Worm (Caenorhabditis elegans): ENCODE results near the gene htas-1.
A peak's percentile ranks its signal among the peaks of the same experiment; 100 is the strongest.

The htas-1 gene

DNA sequence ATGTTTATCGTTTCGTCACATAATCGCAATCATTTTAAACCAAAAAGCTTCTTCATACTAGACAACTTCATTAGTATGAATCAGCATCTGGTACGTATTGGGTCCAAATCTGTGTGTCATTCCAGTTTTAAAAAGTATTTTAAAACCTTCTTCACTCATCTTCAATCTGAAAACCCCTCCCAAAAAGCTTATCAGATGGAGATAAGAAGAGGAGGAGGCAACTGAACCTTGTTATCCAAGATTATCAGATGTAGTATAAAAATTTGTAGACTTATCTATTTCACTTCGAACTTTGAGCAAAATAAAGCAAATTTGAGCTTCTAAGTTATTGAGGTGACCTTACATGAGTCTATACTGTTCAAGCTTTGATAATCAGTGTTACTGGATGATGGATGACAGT is 26.6 kb upstream of the htas-1 start, which contains the start of gene nhr-38:
Gene nhr-38 (plus strand): TSS at position 301 of the 400 bp plus-strand sequence.
- no peak for TF ChIP-seq nhr-12 (tag; optimal IDR thresholded peaks at IDR 0.05)
- TF ChIP-seq mls-2 (tag; optimal IDR thresholded peaks at IDR 0.05), result no peak
- TF ChIP-seq drap-1 (GFP tag; optimal IDR thresholded peaks at IDR 0.05), result no peak
- TF ChIP-seq sem-2 (GFP tag; optimal IDR thresholded peaks at IDR 0.05), result no peak
- TF ChIP-seq pha-4 (tag; optimal IDR thresholded peaks at IDR 0.05), result no peak
- TF ChIP-seq cnd-1 (tag; optimal IDR thresholded peaks at IDR 0.05), result no peak
- no peak for TF ChIP-seq hlh-1 (tag; optimal IDR thresholded peaks at IDR 0.05)
- no peak for TF ChIP-seq tbx-8 (GFP tag; optimal IDR thresholded peaks at IDR 0.05)
- TF ChIP-seq nhr-2 (tag; optimal IDR thresholded peaks at IDR 0.05), result no peak
- no peak for TF ChIP-seq unc-120 (tag; optimal IDR thresholded peaks at IDR 0.05; ENCODE audit: poor library complexity, severe bottlenecking)
- TF ChIP-seq ces-1 (GFP tag; optimal IDR thresholded peaks at IDR 0.05), result no peak
- TF ChIP-seq nhr-237 (tag; optimal IDR thresholded peaks at IDR 0.05), result no peak
- no peak for TF ChIP-seq unc-62 (GFP tag; optimal IDR thresholded peaks at IDR 0.05)
- no peak for TF ChIP-seq nhr-76 (tag; optimal IDR thresholded peaks at IDR 0.05)
- TF ChIP-seq ceh-43 (GFP tag; optimal IDR thresholded peaks at IDR 0.05), result no peak
- no peak for TF ChIP-seq mab-5 (tag; optimal IDR thresholded peaks at IDR 0.05)
- no peak for TF ChIP-seq zip-8 (tag; optimal IDR thresholded peaks at IDR 0.05)
- TF ChIP-seq lsy-2 (tag; optimal IDR thresholded peaks at IDR 0.05), result no peak
- no peak for TF ChIP-seq snpc-4 (tag; optimal IDR thresholded peaks at IDR 0.05)
- TF ChIP-seq ceh-39 (tag; optimal IDR thresholded peaks at IDR 0.05), result no peak

DNA sequence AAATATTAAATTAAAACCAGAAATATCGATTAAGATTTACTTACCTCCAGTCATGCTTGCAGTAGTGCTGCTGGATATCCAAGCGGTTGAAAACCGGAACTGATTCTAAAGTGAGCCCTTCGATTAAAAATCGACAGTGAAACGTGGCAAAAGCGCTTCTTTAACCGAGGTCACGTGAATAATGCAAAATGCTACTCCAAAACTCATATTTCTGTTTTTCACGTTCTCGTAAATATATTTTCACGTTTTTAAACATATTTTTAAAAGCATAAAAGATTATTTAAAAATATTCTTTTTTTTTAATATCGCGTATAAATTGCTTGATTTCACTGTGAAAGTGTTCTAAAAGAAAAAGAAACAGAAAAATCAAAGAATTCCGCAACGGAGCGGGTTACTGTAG is 25.9 kb upstream of the htas-1 start, which contains the start of gene ant-1.3:
Gene ant-1.3 (minus strand): TSS at position 101 of the 400 bp plus-strand sequence.
- no peak for TF ChIP-seq lin-32 (GFP tag; optimal IDR thresholded peaks at IDR 0.05)
- TF ChIP-seq nhr-2 (tag; optimal IDR thresholded peaks at IDR 0.05), result no peak

DNA sequence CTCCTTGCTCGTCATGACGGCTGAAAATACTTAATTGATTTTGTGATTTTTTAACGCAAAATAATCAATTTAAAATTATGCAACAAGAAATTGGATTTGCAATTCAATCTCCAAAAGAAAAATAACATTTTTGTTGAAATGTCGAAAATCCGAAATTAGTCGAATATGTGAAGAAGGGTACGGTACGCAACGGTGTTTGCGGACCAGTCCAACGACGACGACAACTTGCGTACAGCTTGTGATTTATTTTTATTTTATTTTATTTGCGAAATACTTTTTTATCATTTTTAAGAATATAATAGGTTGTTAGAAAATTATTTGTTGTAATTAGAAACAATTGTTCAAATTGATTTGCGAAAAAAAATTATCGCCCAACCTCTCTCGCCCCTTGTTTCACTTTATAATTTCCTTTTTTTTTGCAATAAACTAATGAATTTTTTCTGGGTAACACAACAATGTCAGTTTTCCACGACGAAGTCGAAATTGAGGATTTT is 23.4 kb upstream of the htas-1 start, which contains the start of the genes dcaf-1 and dph-3:
Gene dcaf-1 (minus strand): TSS at position 20 of the 494 bp plus-strand sequence.
Gene dph-3 (plus strand): TSS at position 444 of the 494 bp plus-strand sequence.
- TF ChIP-seq mep-1 (tag; optimal IDR thresholded peaks at IDR 0.05) (peak; percentile 57), nhr-237 (tag; optimal IDR thresholded peaks at IDR 0.05) (no peak), lsy-2 (tag; optimal IDR thresholded peaks at IDR 0.05) (peak; percentile 97), sem-2 (GFP tag; optimal IDR thresholded peaks at IDR 0.05) (no peak), elt-1 (tag; optimal IDR thresholded peaks at IDR 0.05; ENCODE audit: borderline replicate concordance, insufficient read depth) (no peak)

DNA sequence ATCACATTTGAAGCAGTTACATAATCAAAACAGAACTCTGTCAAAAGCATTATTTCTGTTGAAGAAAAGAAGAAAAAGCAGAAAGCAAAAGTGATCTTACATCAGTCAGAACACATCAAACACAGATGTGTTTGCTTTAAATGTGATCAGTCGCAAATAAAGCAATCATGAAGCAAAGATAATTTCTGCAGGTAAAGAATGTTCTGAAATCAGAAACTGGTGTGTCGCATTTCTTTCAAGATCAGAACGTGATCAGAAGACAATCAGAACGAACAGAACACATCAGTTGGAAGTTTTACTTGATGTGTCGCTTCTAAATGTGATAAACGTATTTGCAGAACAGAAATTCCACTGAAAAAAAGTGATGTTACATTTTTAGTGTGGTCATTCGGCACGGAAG is 15.7 kb upstream of the htas-1 start:
- TF ChIP-seq ceh-43 (GFP tag; optimal IDR thresholded peaks at IDR 0.05), result no peak
- TF ChIP-seq mep-1 (tag; optimal IDR thresholded peaks at IDR 0.05), result no peak
- no peak for TF ChIP-seq unc-120 (tag; optimal IDR thresholded peaks at IDR 0.05; ENCODE audit: poor library complexity, severe bottlenecking)
- no peak for TF ChIP-seq unc-39 (tag; optimal IDR thresholded peaks at IDR 0.05)
- no peak for TF ChIP-seq snpc-4 (tag; optimal IDR thresholded peaks at IDR 0.05)
- no peak for TF ChIP-seq zip-8 (tag; optimal IDR thresholded peaks at IDR 0.05)
- no peak for TF ChIP-seq elt-1 (tag; optimal IDR thresholded peaks at IDR 0.05; ENCODE audit: borderline replicate concordance, insufficient read depth)
- TF ChIP-seq ces-1 (GFP tag; optimal IDR thresholded peaks at IDR 0.05), result no peak
- no peak for TF ChIP-seq pha-4 (tag; optimal IDR thresholded peaks at IDR 0.05)
- no peak for TF ChIP-seq lsy-2 (tag; optimal IDR thresholded peaks at IDR 0.05)
- TF ChIP-seq nhr-237 (tag; optimal IDR thresholded peaks at IDR 0.05), result no peak
- TF ChIP-seq mls-2 (tag; optimal IDR thresholded peaks at IDR 0.05), result no peak
- no peak for TF ChIP-seq ceh-83 (GFP tag; optimal IDR thresholded peaks at IDR 0.05)
- TF ChIP-seq blmp-1 (tag; optimal IDR thresholded peaks at IDR 0.05), result no peak
- no peak for TF ChIP-seq nhr-12 (tag; optimal IDR thresholded peaks at IDR 0.05)
- no peak for TF ChIP-seq tbx-8 (GFP tag; optimal IDR thresholded peaks at IDR 0.05)
- TF ChIP-seq mab-5 (tag; optimal IDR thresholded peaks at IDR 0.05), result no peak
- TF ChIP-seq lin-32 (GFP tag; optimal IDR thresholded peaks at IDR 0.05), result no peak

DNA sequence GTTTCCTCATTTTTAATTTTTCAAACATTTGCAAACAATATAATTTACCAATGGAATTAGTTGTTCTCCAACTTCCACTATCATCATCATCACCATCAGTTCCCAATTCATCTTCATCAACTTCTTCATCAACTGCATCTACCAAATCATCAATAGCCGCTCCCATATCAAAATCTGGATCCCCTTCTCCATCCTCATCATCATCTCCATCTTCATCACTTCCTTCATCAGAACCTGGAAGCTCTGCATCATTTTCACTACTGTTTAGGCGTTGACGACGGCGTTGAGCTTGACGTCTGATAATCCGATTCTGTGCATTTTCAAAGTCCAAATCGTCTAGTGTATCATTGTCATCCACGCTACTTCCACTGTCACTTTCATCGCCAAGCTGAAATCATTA is 14.5 kb upstream of the htas-1 start:
- TF ChIP-seq zip-8 (tag; optimal IDR thresholded peaks at IDR 0.05) (no peak), unc-62 (GFP tag; optimal IDR thresholded peaks at IDR 0.05) (no peak), nhr-28 (tag; optimal IDR thresholded peaks at IDR 0.05) (no peak), nhr-76 (tag; optimal IDR thresholded peaks at IDR 0.05) (no peak), M03D4.4 (tag; optimal IDR thresholded peaks at IDR 0.05) (no peak), cnd-1 (tag; optimal IDR thresholded peaks at IDR 0.05) (no peak), hlh-1 (tag; optimal IDR thresholded peaks at IDR 0.05) (no peak)

DNA sequence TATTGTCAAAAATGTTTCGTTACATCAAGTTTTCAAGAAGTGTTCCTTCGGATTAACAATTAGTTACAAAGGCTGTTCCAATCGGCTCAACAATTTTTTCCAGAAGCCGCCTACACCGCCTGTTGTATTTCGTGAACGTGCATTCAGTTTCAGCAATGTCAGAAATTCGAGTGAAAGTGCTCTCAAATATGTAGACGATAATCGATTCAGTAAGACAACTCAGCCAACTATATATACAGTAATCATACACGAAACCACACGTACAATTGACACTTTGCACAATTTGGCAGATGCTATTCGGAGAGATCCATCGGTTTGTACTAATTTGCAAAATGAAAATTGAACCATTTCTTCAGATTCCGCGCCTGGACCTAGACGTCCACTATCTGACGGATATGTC is 13.2 kb upstream of the htas-1 start:
- no peak for TF ChIP-seq hlh-1 (tag; optimal IDR thresholded peaks at IDR 0.05)
- TF ChIP-seq lin-13 (tag; optimal IDR thresholded peaks at IDR 0.05), result no peak
- no peak for TF ChIP-seq ceh-43 (GFP tag; optimal IDR thresholded peaks at IDR 0.05)
- TF ChIP-seq cnd-1 (tag; optimal IDR thresholded peaks at IDR 0.05), result no peak
- TF ChIP-seq tbx-8 (GFP tag; optimal IDR thresholded peaks at IDR 0.05), result no peak
- TF ChIP-seq pha-4 (tag; optimal IDR thresholded peaks at IDR 0.05), result no peak
- no peak for TF ChIP-seq nhr-2 (tag; optimal IDR thresholded peaks at IDR 0.05)
- no peak for TF ChIP-seq unc-62 (GFP tag; optimal IDR thresholded peaks at IDR 0.05)
- TF ChIP-seq M03D4.4 (tag; optimal IDR thresholded peaks at IDR 0.05), result no peak
- TF ChIP-seq ceh-83 (GFP tag; optimal IDR thresholded peaks at IDR 0.05), result no peak
- TF ChIP-seq lsy-2 (tag; optimal IDR thresholded peaks at IDR 0.05), result no peak
- no peak for TF ChIP-seq nhr-12 (tag; optimal IDR thresholded peaks at IDR 0.05)
- no peak for TF ChIP-seq nhr-28 (tag; optimal IDR thresholded peaks at IDR 0.05)
- TF ChIP-seq drap-1 (GFP tag; optimal IDR thresholded peaks at IDR 0.05), result no peak
- no peak for TF ChIP-seq unc-120 (tag; optimal IDR thresholded peaks at IDR 0.05; ENCODE audit: poor library complexity, severe bottlenecking)

All from whole organism, mixed stage, embryonic.